Fruit fly (Drosophila melanogaster) whole organism, embryonic: ENCODE results near the gene CG11891.

Experiments used
- Ada2b ChIP-seq: fragments of 200-800 bp; sonication (Bioruptor generic); IDR thresholded peaks from 2 replicates; pipeline ENCODE4 v1.3.6; 2022; ENCODE audit warnings: missing biosample characterization, missing genetic modification characterization
- Bgb ChIP-seq: fragments of 200-800 bp; sonication (Bioruptor generic); IDR thresholded peaks from 2 replicates; pipeline ENCODE4 v1.3.6; 2022; ENCODE audit warnings: missing biosample characterization, missing genetic modification characterization; ENCODE audit not compliant: partially characterized antibody
- CG10431 ChIP-seq: fragments of 200-800 bp; sonication (Bioruptor generic); optimal IDR thresholded peaks from 3 replicates; lab custom pipeline; 2018; ENCODE audit warnings: missing biosample characterization, mild to moderate bottlenecking, missing genetic modification characterization
- CG10462 ChIP-seq: fragments of 200-800 bp; sonication (Bioruptor generic); optimal IDR thresholded peaks from 2 replicates; lab custom pipeline; 2016; ENCODE audit warnings: missing biosample characterization, missing genetic modification characterization
- CG12659 ChIP-seq: fragments of 200-800 bp; sonication (Bioruptor generic); optimal IDR thresholded peaks from 3 replicates; lab custom pipeline; 2017; ENCODE audit warnings: mild to moderate bottlenecking, missing biosample characterization, missing genetic modification reagents, missing genetic modification characterization
- CG13894 ChIP-seq: fragments of 200-800 bp; sonication (Bioruptor generic); optimal IDR thresholded peaks from 3 replicates; lab custom pipeline; 2018; ENCODE audit warnings: missing biosample characterization, mild to moderate bottlenecking, missing genetic modification characterization, moderate library complexity
- CG14710 ChIP-seq: fragments of 200-800 bp; sonication (Bioruptor generic); optimal IDR thresholded peaks from 3 replicates; lab custom pipeline; 2019; ENCODE audit warnings: missing biosample characterization, mild to moderate bottlenecking, missing genetic modification characterization, moderate library complexity
- CG1529 ChIP-seq: fragments of 200-800 bp; sonication (Bioruptor generic); optimal IDR thresholded peaks from 3 replicates; lab custom pipeline; 2018; ENCODE audit warnings: missing biosample characterization, missing genetic modification characterization
- CG17802 ChIP-seq: fragments of 200-800 bp; sonication (Bioruptor generic); optimal IDR thresholded peaks from 2 replicates; lab custom pipeline; 2018; ENCODE audit warnings: missing biosample characterization, mild to moderate bottlenecking, missing genetic modification characterization, moderate library complexity
- CG18262 ChIP-seq: fragments of 200-800 bp; optimal IDR thresholded peaks from 3 replicates; lab custom pipeline; 2019; ENCODE audit warnings: missing biosample characterization, mild to moderate bottlenecking, missing genetic modification characterization, moderate library complexity
- CG2129 ChIP-seq: fragments of 200-800 bp; sonication (Bioruptor generic); IDR thresholded peaks from 2 replicates; pipeline ENCODE4 v1.3.6; 2022; ENCODE audit warnings: missing biosample characterization, missing genetic modification characterization; ENCODE audit not compliant: partially characterized antibody
- CG30020 ChIP-seq: fragments of 200-800 bp; optimal IDR thresholded peaks from 2 replicates; lab custom pipeline; 2019; ENCODE audit warnings: missing biosample characterization, mild to moderate bottlenecking, missing genetic modification characterization, moderate library complexity
- CG31388 ChIP-seq: fragments of 200-800 bp; sonication (Bioruptor generic); optimal IDR thresholded peaks from 2 replicates; lab custom pipeline; 2016; ENCODE audit warnings: missing biosample characterization, missing genetic modification characterization
- CG32772 ChIP-seq: fragments of 200-800 bp; sonication (Bioruptor generic); IDR thresholded peaks from 2 replicates; pipeline ENCODE4 v1.3.6; 2022; ENCODE audit warnings: missing biosample characterization, missing genetic modification characterization
- CG34422 ChIP-seq: fragments of 200-800 bp; sonication (Bioruptor generic); IDR thresholded peaks from 3 replicates; pipeline ENCODE4 v1.3.6; 2022; ENCODE audit warnings: missing biosample characterization, missing genetic modification characterization
- CG5180 ChIP-seq: fragments of 200-800 bp; sonication (Bioruptor generic); optimal IDR thresholded peaks from 3 replicates; lab custom pipeline; 2017; ENCODE audit warnings: missing biosample characterization, missing genetic modification characterization, mild to moderate bottlenecking, moderate library complexity, missing genetic modification reagents
- CG7271 ChIP-seq: fragments of 200-800 bp; sonication (Bioruptor generic); optimal IDR thresholded peaks from 2 replicates; lab custom pipeline; 2018; ENCODE audit warnings: missing biosample characterization, mild to moderate bottlenecking, missing genetic modification characterization, moderate library complexity
- CG7556 ChIP-seq: fragments of 200-800 bp; sonication (Bioruptor generic); optimal IDR thresholded peaks from 2 replicates; lab custom pipeline; 2017; ENCODE audit warnings: missing biosample characterization, mild to moderate bottlenecking, missing genetic modification characterization
- Dad ChIP-seq: fragments of 200-800 bp; sonication (Bioruptor generic); optimal IDR thresholded peaks from 3 replicates; lab custom pipeline; 2016; ENCODE audit warnings: missing biosample characterization, missing genetic modification characterization
- Dfd ChIP-seq, 2 experiments: fragments of >200 bp; optimal IDR thresholded peaks; 2 replicates each; lab custom pipeline; 2017; ENCODE audit warnings: missing biosample characterization in 2 of 2, missing genetic modification characterization in 2 of 2
- Dll ChIP-seq: fragments of 200-800 bp; sonication (Bioruptor generic); IDR thresholded peaks from 4 replicates; pipeline ENCODE4 v1.3.6; 2022; ENCODE audit warnings: missing biosample characterization, missing genetic modification characterization; ENCODE audit not compliant: partially characterized antibody
- Dref ChIP-seq: fragments of 200-800 bp; sonication (Bioruptor generic); IDR thresholded peaks from 2 replicates; pipeline ENCODE4 v1.3.6; 2022; ENCODE audit warnings: missing biosample characterization, missing genetic modification characterization
- Gug ChIP-seq: fragments of 200-800 bp; sonication (Bioruptor generic); IDR thresholded peaks from 4 replicates; pipeline ENCODE4 v1.3.6; 2022; ENCODE audit warnings: missing biosample characterization, missing genetic modification characterization
- Hr3 ChIP-seq: fragments of 200-800 bp; sonication (Bioruptor generic); optimal IDR thresholded peaks from 3 replicates; lab custom pipeline; 2016; ENCODE audit warnings: missing biosample characterization, missing genetic modification characterization
- Mad ChIP-seq: fragments of 200-800 bp; sonication (Bioruptor generic); optimal IDR thresholded peaks from 2 replicates; lab custom pipeline; 2016; ENCODE audit warnings: missing biosample characterization, missing genetic modification characterization
- Rfx ChIP-seq: fragments of 200-800 bp; sonication (Bioruptor generic); IDR thresholded peaks from 2 replicates; pipeline ENCODE4 v1.3.6; 2022; ENCODE audit warnings: missing biosample characterization, missing genetic modification characterization
- Scr ChIP-seq: fragments of 200-800 bp; sonication (Bioruptor generic); IDR thresholded peaks from 2 replicates; pipeline ENCODE4 v1.3.6; 2022; ENCODE audit warnings: missing biosample characterization, missing genetic modification characterization; ENCODE audit not compliant: partially characterized antibody
- Six4 ChIP-seq: fragments of 200-800 bp; sonication (Bioruptor generic); optimal IDR thresholded peaks from 2 replicates; lab custom pipeline; 2016; ENCODE audit warnings: missing biosample characterization, missing genetic modification characterization
- Spps ChIP-seq: fragments of 200-800 bp; sonication (Bioruptor generic); optimal IDR thresholded peaks from 2 replicates; lab custom pipeline; 2018; ENCODE audit warnings: missing biosample characterization, mild to moderate bottlenecking, missing genetic modification characterization
- Sry-δ ChIP-seq: fragments of 200-800 bp; sonication (Bioruptor generic); optimal IDR thresholded peaks from 2 replicates; lab custom pipeline; 2016; ENCODE audit warnings: missing biosample characterization, missing genetic modification characterization
- YL-1 ChIP-seq: fragments of 200-800 bp; sonication (Bioruptor generic); optimal IDR thresholded peaks from 3 replicates; lab custom pipeline; 2017; ENCODE audit warnings: missing biosample characterization, mild to moderate bottlenecking, missing genetic modification characterization
- bbx ChIP-seq: fragments of 200-800 bp; sonication (Bioruptor generic); IDR thresholded peaks from 2 replicates; pipeline ENCODE4 v1.3.6; 2022; ENCODE audit warnings: missing biosample characterization, missing genetic modification characterization; ENCODE audit not compliant: partially characterized antibody
- disco-r ChIP-seq: fragments of 200-800 bp; sonication (Bioruptor generic); optimal IDR thresholded peaks from 2 replicates; lab custom pipeline; 2016; ENCODE audit warnings: missing biosample characterization, missing genetic modification characterization
- dm ChIP-seq: fragments of 200-800 bp; sonication (Bioruptor generic); optimal IDR thresholded peaks from 3 replicates; lab custom pipeline; 2016; ENCODE audit warnings: missing biosample characterization, missing genetic modification characterization
- gcm2 ChIP-seq: fragments of 200-800 bp; sonication (Bioruptor generic); optimal IDR thresholded peaks from 2 replicates; lab custom pipeline; 2016; ENCODE audit warnings: missing biosample characterization, missing genetic modification characterization
- gem ChIP-seq: fragments of 200-800 bp; sonication (Bioruptor generic); optimal IDR thresholded peaks from 2 replicates; lab custom pipeline; 2019; ENCODE audit warnings: missing biosample characterization, mild to moderate bottlenecking, missing genetic modification characterization, moderate library complexity
- gfzf ChIP-seq: fragments of 200-800 bp; sonication (Bioruptor generic); optimal IDR thresholded peaks from 2 replicates; lab custom pipeline; 2016; ENCODE audit warnings: missing biosample characterization, mild to moderate bottlenecking, missing genetic modification characterization, moderate library complexity
- gsb-n ChIP-seq: fragments of 200-800 bp; sonication (Bioruptor generic); optimal IDR thresholded peaks from 3 replicates; lab custom pipeline; 2018; ENCODE audit warnings: missing biosample characterization, mild to moderate bottlenecking, missing genetic modification characterization
- hb ChIP-seq: fragments of 200-800 bp; sonication (Bioruptor generic); IDR thresholded peaks from 3 replicates; pipeline ENCODE4 v1.3.6; 2022; ENCODE audit warnings: missing biosample characterization, missing genetic modification characterization; ENCODE audit not compliant: partially characterized antibody
- kah ChIP-seq: fragments of 200-800 bp; sonication (Bioruptor generic); optimal IDR thresholded peaks from 2 replicates; lab custom pipeline; 2018; ENCODE audit warnings: missing biosample characterization, mild to moderate bottlenecking, missing genetic modification characterization
- lola ChIP-seq, 3 experiments: fragments of >200 bp in 2 of 3; fragments of 200-800 bp in 1 of 3; sonication (Bioruptor generic) in 1 of 3; optimal IDR thresholded peaks; 2 replicates each; lab custom pipeline; 2017 to 2019; ENCODE audit warnings: missing biosample characterization in 3 of 3, missing genetic modification characterization in 3 of 3, mild to moderate bottlenecking in 1 of 3, moderate library complexity in 1 of 3
- mam ChIP-seq: fragments of 200-800 bp; sonication (Bioruptor generic); optimal IDR thresholded peaks from 3 replicates; lab custom pipeline; 2016; ENCODE audit warnings: missing biosample characterization, missing genetic modification characterization
- onecut ChIP-seq: fragments of 200-800 bp; sonication (Bioruptor generic); IDR thresholded peaks from 2 replicates; pipeline ENCODE4 v1.3.6; 2022; ENCODE audit warnings: missing biosample characterization, missing genetic modification characterization
- row ChIP-seq: fragments of 200-800 bp; sonication (Bioruptor generic); IDR thresholded peaks from 3 replicates; pipeline ENCODE4 v1.3.6; 2022; ENCODE audit warnings: missing biosample characterization, missing genetic modification characterization
- sens-2 ChIP-seq: fragments of 200-800 bp; sonication (Bioruptor generic); IDR thresholded peaks from 2 replicates; pipeline ENCODE4 v1.3.6; 2022; ENCODE audit warnings: missing biosample characterization, missing genetic modification characterization
- sna ChIP-seq: fragments of 200-800 bp; sonication (Bioruptor generic); IDR thresholded peaks from 2 replicates; pipeline ENCODE4 v1.3.6; 2022; ENCODE audit warnings: missing biosample characterization, missing genetic modification characterization; ENCODE audit not compliant: partially characterized antibody
- tll ChIP-seq, 2 experiments: fragments of 200-800 bp in 1 of 2; fragments of >200 bp in 1 of 2; sonication (Bioruptor generic) in 1 of 2; optimal IDR thresholded peaks; 2 replicates each; lab custom pipeline; 2017 to 2019; ENCODE audit warnings: missing biosample characterization in 2 of 2, missing genetic modification characterization in 2 of 2, mild to moderate bottlenecking in 1 of 2, moderate library complexity in 1 of 2
- vvl ChIP-seq: fragments of 200-800 bp; sonication (Bioruptor generic); IDR thresholded peaks from 2 replicates; pipeline ENCODE4 v1.3.6; 2022; ENCODE audit warnings: missing biosample characterization, missing genetic modification characterization
- zen2 ChIP-seq: fragments of 200-800 bp; sonication (Bioruptor generic); IDR thresholded peaks from 3 replicates; pipeline ENCODE4 v1.3.6; 2022; ENCODE audit warnings: missing biosample characterization, missing genetic modification characterization; ENCODE audit not compliant: partially characterized antibody

The CG11891 gene

DNA sequence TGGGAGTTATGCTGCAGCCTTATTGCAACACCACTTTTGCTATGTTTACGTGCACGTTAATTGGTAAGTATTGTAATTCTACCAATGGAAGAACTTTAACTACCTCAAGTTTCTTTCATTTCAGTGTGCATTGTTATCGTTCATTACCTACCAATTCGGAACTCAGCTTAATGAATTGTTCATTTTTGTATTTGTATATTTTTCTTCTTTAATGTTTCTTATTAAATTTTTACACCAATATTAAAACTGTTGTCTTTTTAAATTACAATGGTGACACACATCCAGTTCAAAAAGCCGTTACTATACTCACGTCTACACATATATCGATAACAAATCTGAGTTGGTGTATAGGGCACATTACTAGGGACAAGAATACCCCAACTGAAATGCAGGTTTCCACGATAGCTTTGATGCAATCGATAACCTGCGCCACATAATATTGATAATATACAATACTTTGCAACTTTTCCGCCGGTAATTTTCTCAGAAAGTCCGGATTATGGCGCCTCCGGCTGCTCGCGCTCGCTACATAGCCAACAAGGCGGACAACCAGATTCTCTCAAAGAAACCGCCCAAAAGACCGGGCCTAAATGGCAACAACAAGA lies 48.7 kb upstream of the CG11891 start, which contains the start of gene Alg9 (continued):
- TF ChIP-seq Ada2b (GFP tag; lab: Robert Waterston, UW) (no peak), mam (GFP tag; lab: Kevin White, UChicago) (peak; percentile 26), sens-2 (GFP tag; lab: Robert Waterston, UW) (no peak), CG5180 (GFP tag; lab: Kevin White, UChicago) (no peak), Hr3 (GFP tag; lab: Kevin White, UChicago) (peak; percentile 64), zen2 (GFP tag; lab: Robert Waterston, UW) (peak; percentile 94), CG7271 (tag; lab: Kevin White, UChicago) (no peak), CG14710 (tag; lab: Kevin White, UChicago) (peak; percentile 49), CG7556 (GFP tag; lab: Kevin White, UChicago) (no peak), vvl (GFP tag; lab: Robert Waterston, UW) (0 out of 2 replicates have a peak, but pooled peaks have one; percentile 37), bbx (GFP tag; lab: Robert Waterston, UW) (peak; percentile 92), CG10462 (GFP tag; lab: Kevin White, UChicago) (no peak), CG10431 (GFP tag; lab: Kevin White, UChicago) (no peak), CG1529 (GFP tag; lab: Kevin White, UChicago) (no peak), Dref (GFP tag; lab: Robert Waterston, UW) (peak; percentile 94), kah (GFP tag; lab: Kevin White, UChicago) (no peak), row (GFP tag; lab: Robert Waterston, UW) (peak; percentile 62), lola (GFP tag; optimal IDR thresholded peaks at IDR 0.05; lab: Kevin White, UChicago) (peak in 1 of 3 experiments; percentile 71), CG17802 (tag; lab: Kevin White, UChicago) (peak; percentile 81), Bgb (GFP tag; lab: Robert Waterston, UW) (peak; percentile 93), gfzf (peak; percentile 42), CG12659 (GFP tag; lab: Kevin White, UChicago) (peak; percentile 31), hb (GFP tag; lab: Robert Waterston, UW) (peak; percentile 94), dm (GFP tag; lab: Kevin White, UChicago) (peak; percentile 17), sna (GFP tag; lab: Robert Waterston, UW) (peak; percentile 89), gem (tag; lab: Kevin White, UChicago) (no peak), Gug (GFP tag; lab: Robert Waterston, UW) (peak; percentile 2; the same call in 1 of the 4 replicates), Spps (no peak), CG18262 (tag; lab: Kevin White, UChicago) (no peak), onecut (peak; percentile 50; the same call in 1 of the 2 replicates), Six4 (peak; percentile 13), CG32772 (no peak), Dll (GFP tag; lab: Robert Waterston, UW) (peak; percentile 89), tll (GFP tag; optimal IDR thresholded peaks at IDR 0.05; lab: Kevin White, UChicago) (no peak), Rfx (GFP tag; lab: Robert Waterston, UW) (peak; percentile 34; the same call in 1 of the 2 replicates), CG34422 (peak; percentile 76; the same call in 1 of the 3 replicates), CG31388 (GFP tag; lab: Kevin White, UChicago) (no peak), gsb-n (tag; lab: Kevin White, UChicago) (no peak), disco-r (no peak), gcm2 (GFP tag; lab: Kevin White, UChicago) (no peak), Dad (GFP tag; lab: Kevin White, UChicago) (peak; percentile 13), Scr (peak; percentile 88), Mad (GFP tag; lab: Kevin White, UChicago) (peak; percentile 3), CG30020 (tag; lab: Kevin White, UChicago) (peak; percentile 76), CG13894 (no peak), YL-1 (no peak), CG2129 (GFP tag; lab: Robert Waterston, UW) (peak; percentile 69), Sry-δ (peak; percentile 88), Dfd (GFP tag; optimal IDR thresholded peaks at IDR 0.05; lab: Kevin White, UChicago) (peak in 1 of 2 experiments; percentile 30)
